Fruit fly (Drosophila melanogaster) Kc167 (cell line): ENCODE measurements around the gene CG12992.

Experiments used
- Sin3A ChIP-seq: fragments of >200 bp; optimal IDR thresholded peaks from 2 replicates; lab custom pipeline; 2018; ENCODE audit warnings: missing external identifiers
- h ChIP-seq: fragments of >200 bp; optimal IDR thresholded peaks from 3 replicates; lab custom pipeline; 2018; ENCODE audit warnings: missing external identifiers
- psq ChIP-seq: fragments of >200 bp; optimal IDR thresholded peaks from 2 replicates; lab custom pipeline; 2017; ENCODE audit warnings: missing external identifiers

dm6 chrX:17640837-17641236, 52.2 kb downstream of the CG12992 start:
- TF ChIP-seq psq (lab: Kevin White, UChicago): no peak
- TF ChIP-seq h (lab: Kevin White, UChicago): no peak
- TF ChIP-seq Sin3A (lab: Kevin White, UChicago): no peak
